Worm (Caenorhabditis elegans): ENCODE measurements around the gene col-95.
A peak's percentile ranks its signal among the peaks of the same experiment; 100 is the strongest.

Gene col-95

DNA sequence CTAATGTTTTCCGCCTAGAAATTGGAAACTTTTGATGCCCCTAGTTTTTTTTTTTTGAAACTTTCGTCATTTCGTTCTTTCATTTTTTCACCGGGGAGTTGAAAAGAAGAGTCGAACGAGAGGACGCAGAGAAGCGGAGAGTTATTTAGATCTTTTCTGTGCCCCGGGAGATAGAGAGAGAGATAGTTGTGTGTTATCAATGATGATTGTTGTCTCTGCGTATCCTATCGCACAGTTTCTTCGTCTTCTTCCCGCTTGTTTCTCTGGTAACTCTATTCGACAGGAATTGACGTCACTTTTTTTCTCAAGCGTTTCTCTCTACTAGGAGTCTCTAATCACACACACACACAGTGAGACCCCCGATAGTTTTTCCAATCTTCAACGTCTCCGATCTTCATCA lies 14.5 kb upstream of the col-95 start (continued):
- TF ChIP-seq ceh-82 (tag; optimal IDR thresholded peaks at IDR 0.05) = no peak
- TF ChIP-seq ceh-28 (tag; optimal IDR thresholded peaks at IDR 0.05) = no peak
- TF ChIP-seq nhr-11 (tag; optimal IDR thresholded peaks at IDR 0.05) = no peak
- TF ChIP-seq sea-2 (GFP tag; optimal IDR thresholded peaks at IDR 0.05) = no peak
- TF ChIP-seq elt-3 (tag; optimal IDR thresholded peaks at IDR 0.05) = peak in 2 of 3 experiments; percentile 19 to 78
- no peak for TF ChIP-seq nhr-67 (tag; optimal IDR thresholded peaks at IDR 0.05)
- peak; percentile 90 for TF ChIP-seq pqm-1 (tag; optimal IDR thresholded peaks at IDR 0.05)
- TF ChIP-seq unc-39 (tag; optimal IDR thresholded peaks at IDR 0.05) = no peak
- TF ChIP-seq ama-1 (optimal IDR thresholded peaks at IDR 0.05) = peak; percentile 3

DNA sequence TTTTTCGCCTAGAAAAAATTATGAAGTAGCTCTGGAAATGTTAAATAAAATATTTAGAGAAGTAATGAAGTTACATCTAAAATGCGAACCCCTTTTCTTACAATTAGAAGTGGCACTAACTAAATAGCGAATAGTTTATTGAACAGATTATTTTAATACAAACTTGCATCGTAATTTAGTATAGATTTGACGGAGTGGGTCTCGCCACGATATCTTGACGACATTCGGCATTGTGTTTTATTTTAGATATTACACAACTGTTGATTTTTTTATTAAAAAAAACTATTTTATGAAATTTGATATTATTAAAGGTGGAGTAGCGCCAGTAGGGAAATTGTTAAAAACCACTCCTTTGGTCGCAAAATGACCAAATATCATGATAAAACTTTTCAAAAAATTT lies 13.9 kb upstream of the col-95 start:
- TF ChIP-seq egl-5 (tag; optimal IDR thresholded peaks at IDR 0.05) = no peak
- no peak for TF ChIP-seq nhr-43 (tag; optimal IDR thresholded peaks at IDR 0.05; ENCODE audit: poor library complexity, severe bottlenecking)

DNA sequence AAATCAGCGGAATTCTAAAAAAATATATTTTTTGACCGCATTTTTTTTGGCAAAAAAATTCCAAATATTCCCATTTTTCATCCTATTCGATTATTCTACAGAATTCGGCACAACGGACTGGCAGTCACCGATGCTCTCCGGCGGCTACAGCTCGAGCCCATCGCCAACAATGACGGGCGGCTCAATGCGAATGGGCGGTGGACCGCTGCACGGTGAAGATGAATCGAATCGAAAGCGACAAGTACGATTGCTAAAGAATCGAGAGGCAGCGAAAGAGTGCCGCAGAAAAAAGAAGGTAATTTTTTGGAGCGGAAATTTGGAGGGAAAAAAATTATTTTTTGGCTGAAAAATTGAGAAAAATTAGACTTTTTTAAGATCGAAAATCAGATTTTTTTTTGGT lies 11.4 kb upstream of the col-95 start:
- TF ChIP-seq hmg-11 (tag; optimal IDR thresholded peaks at IDR 0.05) = peak; percentile 6
- no peak for TF ChIP-seq ceh-16 (tag; optimal IDR thresholded peaks at IDR 0.05)
- no peak for TF ChIP-seq R02D3.7 (tag; optimal IDR thresholded peaks at IDR 0.05)
- no peak for TF ChIP-seq pha-4 (tag; optimal IDR thresholded peaks at IDR 0.05)

DNA sequence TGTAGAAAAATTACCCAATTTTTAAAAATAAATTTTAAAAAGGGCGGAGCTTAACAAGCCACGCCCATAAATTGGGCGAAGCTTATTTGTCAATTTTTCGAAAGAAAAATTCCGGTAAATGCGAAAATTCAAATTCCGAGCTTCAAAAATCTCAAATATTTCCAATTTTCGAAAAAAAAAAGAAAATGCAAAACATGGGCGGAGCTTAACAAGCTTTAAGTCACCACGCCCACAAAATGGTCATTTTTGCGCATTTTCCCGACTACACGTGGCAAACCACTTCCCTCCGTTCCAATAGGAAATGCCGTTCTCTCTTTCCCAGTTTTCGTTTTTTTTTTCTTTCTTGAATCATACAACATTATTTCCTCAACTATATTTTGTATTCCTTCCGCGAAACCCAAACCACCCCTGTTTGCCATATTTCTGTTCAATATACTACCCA lies 9.3 kb upstream of the col-95 start:
- peak; percentile 45 for TF ChIP-seq ama-1 (optimal IDR thresholded peaks at IDR 0.05)
- TF ChIP-seq aly-2 (tag; optimal IDR thresholded peaks at IDR 0.05) = peak; percentile 63
- TF ChIP-seq elt-2 (tag; optimal IDR thresholded peaks at IDR 0.05) = peak; percentile 32
- TF ChIP-seq pha-4 (tag; optimal IDR thresholded peaks at IDR 0.05) = no peak
- no peak for TF ChIP-seq nhr-67 (tag; optimal IDR thresholded peaks at IDR 0.05)
- peak; percentile 12 for TF ChIP-seq nhr-43 (tag; optimal IDR thresholded peaks at IDR 0.05; ENCODE audit: poor library complexity, severe bottlenecking)
- peak; percentile 51 for TF ChIP-seq nhr-77 (tag; optimal IDR thresholded peaks at IDR 0.05)
- no peak for TF ChIP-seq skn-1 (tag; optimal IDR thresholded peaks at IDR 0.05)

DNA sequence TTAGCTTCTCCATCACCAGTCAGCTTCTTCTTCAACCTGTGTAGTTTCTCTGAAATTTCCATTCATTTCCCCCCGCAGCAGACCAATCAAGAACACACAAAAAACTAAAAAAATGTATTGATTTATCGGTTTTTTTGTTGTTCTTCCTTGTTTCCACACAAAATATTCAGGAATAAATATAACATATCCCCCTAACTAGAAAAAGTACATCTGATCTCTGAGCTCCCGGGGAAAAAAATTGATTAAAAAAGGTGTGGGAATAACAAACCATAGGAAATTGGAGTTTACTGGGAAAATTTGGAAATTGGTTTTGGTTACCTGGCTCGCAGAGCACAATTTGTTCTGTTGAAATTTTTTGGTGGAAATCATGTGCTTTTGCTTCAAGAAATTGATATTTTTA lies 8.8 kb upstream of the col-95 start, which contains the start of gene Y41C4A.22:
Y41C4A.22 (plus strand) TSS at position 301 of the 400 bp plus-strand sequence.
- TF ChIP-seq fkh-2 (tag; optimal IDR thresholded peaks at IDR 0.05) = no peak
- no peak for TF ChIP-seq pha-4 (tag; optimal IDR thresholded peaks at IDR 0.05)
- TF ChIP-seq nhr-43 (tag; optimal IDR thresholded peaks at IDR 0.05; ENCODE audit: poor library complexity, severe bottlenecking) = no peak
- no peak for TF ChIP-seq egl-5 (tag; optimal IDR thresholded peaks at IDR 0.05)
- no peak for TF ChIP-seq ceh-16 (tag; optimal IDR thresholded peaks at IDR 0.05)
- TF ChIP-seq elt-3 (tag; optimal IDR thresholded peaks at IDR 0.05) = no peak
- no peak for TF ChIP-seq unc-62 (GFP tag; optimal IDR thresholded peaks at IDR 0.05)
- no peak for TF ChIP-seq nhr-23 (tag; optimal IDR thresholded peaks at IDR 0.05)
- TF ChIP-seq ceh-82 (tag; optimal IDR thresholded peaks at IDR 0.05) = no peak
- TF ChIP-seq elt-2 (tag; optimal IDR thresholded peaks at IDR 0.05) = no peak
- TF ChIP-seq ceh-28 (tag; optimal IDR thresholded peaks at IDR 0.05) = no peak
- TF ChIP-seq ama-1 (optimal IDR thresholded peaks at IDR 0.05) = no peak
- TF ChIP-seq ztf-11 (tag; optimal IDR thresholded peaks at IDR 0.05) = no peak

DNA sequence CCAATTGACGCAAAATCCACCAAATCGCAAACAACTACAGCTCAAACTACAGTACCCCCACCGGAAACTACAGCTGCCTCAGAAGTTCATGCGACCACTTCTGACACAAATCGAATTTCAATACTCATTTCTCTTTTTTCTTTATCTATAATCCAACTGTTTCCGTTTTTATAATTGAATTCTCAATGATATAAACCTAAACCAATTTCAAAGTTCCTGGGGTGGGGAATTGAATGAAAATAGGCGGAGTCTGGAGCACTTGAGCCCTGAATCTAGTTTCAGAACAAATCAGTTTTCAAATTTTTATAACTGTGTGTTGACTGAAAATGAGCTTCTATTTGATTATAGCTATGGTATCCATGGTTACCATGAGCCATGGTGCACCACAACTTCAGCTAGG lies 7.5 kb upstream of the col-95 start, which contains the start of gene Y41C4A.6:
Y41C4A.6 (plus strand) TSS at position 301 of the 400 bp plus-strand sequence.
- no peak for TF ChIP-seq tbx-2 (tag; optimal IDR thresholded peaks at IDR 0.05)
- TF ChIP-seq fkh-2 (tag; optimal IDR thresholded peaks at IDR 0.05) = no peak
- TF ChIP-seq ceh-16 (tag; optimal IDR thresholded peaks at IDR 0.05) = no peak
- no peak for TF ChIP-seq lsy-12 (tag; optimal IDR thresholded peaks at IDR 0.05)
- no peak for TF ChIP-seq eor-1 (tag; optimal IDR thresholded peaks at IDR 0.05)
- TF ChIP-seq nhr-43 (tag; optimal IDR thresholded peaks at IDR 0.05; ENCODE audit: poor library complexity, severe bottlenecking) = no peak
- no peak for TF ChIP-seq ztf-11 (tag; optimal IDR thresholded peaks at IDR 0.05)
- TF ChIP-seq fkh-10 (GFP tag; optimal IDR thresholded peaks at IDR 0.05) = no peak
- no peak for TF ChIP-seq elt-1 (tag; optimal IDR thresholded peaks at IDR 0.05)
- TF ChIP-seq nhr-25 (tag; optimal IDR thresholded peaks at IDR 0.05) = no peak
- TF ChIP-seq nhr-237 (tag; optimal IDR thresholded peaks at IDR 0.05) = no peak
- no peak for TF ChIP-seq lin-39 (tag; optimal IDR thresholded peaks at IDR 0.05)
- TF ChIP-seq fos-1 (tag; optimal IDR thresholded peaks at IDR 0.05) = no peak
- no peak for TF ChIP-seq lin-15B (tag; optimal IDR thresholded peaks at IDR 0.05)
- TF ChIP-seq egl-5 (tag; optimal IDR thresholded peaks at IDR 0.05) = no peak
- no peak for TF ChIP-seq skn-1 (tag; optimal IDR thresholded peaks at IDR 0.05)
- TF ChIP-seq zag-1 (tag; optimal IDR thresholded peaks at IDR 0.05) = no peak
- no peak for TF ChIP-seq daf-12 (tag; optimal IDR thresholded peaks at IDR 0.05)
- TF ChIP-seq ceh-82 (tag; optimal IDR thresholded peaks at IDR 0.05) = no peak
- no peak for TF ChIP-seq nhr-23 (tag; optimal IDR thresholded peaks at IDR 0.05)

Measured in whole organism, L3 larva.